5 worm cellular contexts compared by ENCODE assay signal in the genomic region with DNA sequence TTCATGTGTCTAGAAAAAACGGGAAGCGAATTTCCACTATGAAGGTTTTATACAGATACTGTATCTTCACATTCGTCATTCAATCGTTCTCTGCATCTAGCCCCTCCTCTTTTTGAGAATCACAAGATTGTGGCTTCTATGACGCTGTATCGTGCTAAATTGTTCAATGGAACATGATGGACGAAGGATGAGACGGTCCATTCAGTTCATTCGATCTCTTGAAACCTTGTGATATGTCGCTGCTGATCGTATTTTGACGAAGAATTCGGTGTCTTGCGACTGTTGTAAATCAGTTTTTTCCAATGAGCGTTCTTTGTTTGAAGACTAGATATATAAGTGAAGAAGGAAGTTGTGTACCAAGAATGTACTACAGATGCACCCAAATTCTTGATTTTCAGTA.
A peak's percentile ranks its signal among the peaks of the same experiment; 100 is the strongest.
TF ChIP-seq lines count a peak whose summit lies in the region.

No protein-coding gene starts in this region.

TF ChIP-seq in whole organism, L1 larva, 84 proteins besides CTCF, POLR2A, EP300 and RAD21 (continues in another document):
- TF ChIP-seq pqm-1 (tag; optimal IDR thresholded peaks at IDR 0.05; lab: Kevin White, UChicago) = no peak
- TF ChIP-seq nhr-84 (tag; optimal IDR thresholded peaks at IDR 0.05; lab: Kevin White, UChicago) = no peak
- no peak for TF ChIP-seq unc-62 (GFP tag; optimal IDR thresholded peaks at IDR 0.05; lab: Kevin White, UChicago)
- peak; percentile 36 for TF ChIP-seq irx-1 (tag; optimal IDR thresholded peaks at IDR 0.05; lab: Kevin White, UChicago)
- TF ChIP-seq grh-1 (GFP tag; IDR thresholded peaks at IDR 0.05; lab: Robert Waterston, UW) = no peak
- TF ChIP-seq nhr-47 (tag; optimal IDR thresholded peaks at IDR 0.05; lab: Kevin White, UChicago) = peak; percentile 51
- no peak for TF ChIP-seq fkh-8 (tag; optimal IDR thresholded peaks at IDR 0.05; lab: Kevin White, UChicago)
- TF ChIP-seq vab-15 (tag; optimal IDR thresholded peaks at IDR 0.05; lab: Kevin White, UChicago) = peak; percentile 28
- peak; percentile 10 for TF ChIP-seq nhr-77 (tag; optimal IDR thresholded peaks at IDR 0.05; lab: Kevin White, UChicago)
- TF ChIP-seq isw-1 (GFP tag; IDR thresholded peaks at IDR 0.05; lab: Robert Waterston, UW) = no peak
- no peak for TF ChIP-seq nhr-237 (tag; optimal IDR thresholded peaks at IDR 0.05; lab: Kevin White, UChicago)
- TF ChIP-seq lin-14 (GFP tag; optimal IDR thresholded peaks at IDR 0.05; lab: Kevin White, UChicago) = peak; percentile 74
- peak; percentile 93 for TF ChIP-seq nhr-20 (tag; optimal IDR thresholded peaks at IDR 0.05; lab: Kevin White, UChicago)
- TF ChIP-seq ceh-90 (tag; optimal IDR thresholded peaks at IDR 0.05; lab: Kevin White, UChicago) = no peak
- no peak for TF ChIP-seq aly-2 (tag; optimal IDR thresholded peaks at IDR 0.05; lab: Kevin White, UChicago)
- TF ChIP-seq ceh-82 (tag; optimal IDR thresholded peaks at IDR 0.05; lab: Kevin White, UChicago) = peak in 1 of 3 experiments; percentile 5
- TF ChIP-seq C34B4.2 (tag; optimal IDR thresholded peaks at IDR 0.05; lab: Kevin White, UChicago) = no peak
- TF ChIP-seq tlp-1 (tag; optimal IDR thresholded peaks at IDR 0.05; lab: Kevin White, UChicago) = no peak

TF ChIP-seq in whole organism, L2 larva, 48 proteins besides CTCF, POLR2A, EP300 and RAD21 (continues in another document):
- TF ChIP-seq nhr-6 (tag; optimal IDR thresholded peaks at IDR 0.05; lab: Kevin White, UChicago) = peak; percentile 63
- peak; percentile 63 for TF ChIP-seq egl-27 (tag; optimal IDR thresholded peaks at IDR 0.05; lab: Kevin White, UChicago)
- no peak for TF ChIP-seq ztf-4 (tag; optimal IDR thresholded peaks at IDR 0.05; lab: Kevin White, UChicago)
- no peak for TF ChIP-seq aly-2 (tag; optimal IDR thresholded peaks at IDR 0.05; lab: Kevin White, UChicago)
- peak in 1 of 2 experiments; percentile 22 for TF ChIP-seq lsy-2 (tag; optimal IDR thresholded peaks at IDR 0.05; lab: Kevin White, UChicago)
- TF ChIP-seq sma-3 (GFP tag; optimal IDR thresholded peaks at IDR 0.05; lab: Kevin White, UChicago) = peak; percentile 84
- no peak for TF ChIP-seq ZK546.5 (tag; optimal IDR thresholded peaks at IDR 0.05; lab: Kevin White, UChicago)
- TF ChIP-seq nhr-25 (tag; optimal IDR thresholded peaks at IDR 0.05; lab: Kevin White, UChicago) = peak; percentile 89
- peak; percentile 81 for TF ChIP-seq sma-9 (GFP tag; optimal IDR thresholded peaks at IDR 0.05; lab: Kevin White, UChicago)
- no peak for TF ChIP-seq sma-9 (tag; optimal IDR thresholded peaks at IDR 0.05; lab: Kevin White, UChicago)
- no peak for TF ChIP-seq fos-1 (tag; optimal IDR thresholded peaks at IDR 0.05; lab: Kevin White, UChicago)
- peak; percentile 79 for TF ChIP-seq nhr-129 (tag; optimal IDR thresholded peaks at IDR 0.05; lab: Kevin White, UChicago)
- no peak for TF ChIP-seq mab-5 (tag; optimal IDR thresholded peaks at IDR 0.05; lab: Kevin White, UChicago)
- TF ChIP-seq unc-39 (tag; optimal IDR thresholded peaks at IDR 0.05; lab: Kevin White, UChicago) = no peak
- TF ChIP-seq C34F6.9 (tag; optimal IDR thresholded peaks at IDR 0.05; lab: Kevin White, UChicago) = no peak
- TF ChIP-seq blmp-1 (tag; optimal IDR thresholded peaks at IDR 0.05; lab: Kevin White, UChicago; ENCODE audit: insufficient read depth) = peak; percentile 52
- no peak for TF ChIP-seq mbf-1 (tag; optimal IDR thresholded peaks at IDR 0.05; lab: Kevin White, UChicago)
- peak; percentile 15 for TF ChIP-seq gmeb-1 (tag; optimal IDR thresholded peaks at IDR 0.05; lab: Kevin White, UChicago)

TF ChIP-seq in whole organism, L3 larva, 47 proteins besides CTCF, POLR2A, EP300 and RAD21 (continues in another document):
- TF ChIP-seq snpc-4 (tag; optimal IDR thresholded peaks at IDR 0.05; lab: Kevin White, UChicago) (no peak), ZK546.5 (tag; optimal IDR thresholded peaks at IDR 0.05; lab: Kevin White, UChicago) (no peak), zag-1 (tag; optimal IDR thresholded peaks at IDR 0.05; lab: Kevin White, UChicago) (no peak), fkh-10 (GFP tag; optimal IDR thresholded peaks at IDR 0.05; lab: Kevin White, UChicago) (no peak), nhr-28 (tag; optimal IDR thresholded peaks at IDR 0.05; lab: Kevin White, UChicago) (no peak), unc-62 (GFP tag; optimal IDR thresholded peaks at IDR 0.05; lab: Kevin White, UChicago) (no peak), fkh-2 (tag; optimal IDR thresholded peaks at IDR 0.05; lab: Kevin White, UChicago) (no peak), nhr-76 (tag; optimal IDR thresholded peaks at IDR 0.05; lab: Kevin White, UChicago) (peak; percentile 30), ceh-28 (tag; optimal IDR thresholded peaks at IDR 0.05; lab: Kevin White, UChicago) (peak; percentile 27), nhr-67 (tag; optimal IDR thresholded peaks at IDR 0.05; lab: Kevin White, UChicago) (no peak), daf-12 (tag; optimal IDR thresholded peaks at IDR 0.05; lab: Kevin White, UChicago) (no peak), sea-2 (GFP tag; optimal IDR thresholded peaks at IDR 0.05; lab: Kevin White, UChicago) (no peak), eor-1 (tag; optimal IDR thresholded peaks at IDR 0.05; lab: Kevin White, UChicago) (no peak), aly-2 (tag; optimal IDR thresholded peaks at IDR 0.05; lab: Kevin White, UChicago) (no peak), jun-1 (tag; optimal IDR thresholded peaks at IDR 0.05; lab: Kevin White, UChicago) (peak; percentile 61), ceh-9 (tag; optimal IDR thresholded peaks at IDR 0.05; lab: Kevin White, UChicago) (no peak), nfya-1 (tag; optimal IDR thresholded peaks at IDR 0.05; lab: Kevin White, UChicago; ENCODE audit: insufficient read depth) (peak; percentile 21), nhr-77 (tag; optimal IDR thresholded peaks at IDR 0.05; lab: Kevin White, UChicago) (no peak), elt-3 (tag; optimal IDR thresholded peaks at IDR 0.05; lab: Kevin White, UChicago) (peak in 2 of 3 experiments; percentile 60 to 88)

TF ChIP-seq in whole organism, L4 larva, 104 proteins besides CTCF, POLR2A, EP300 and RAD21 (continues in another document):
- TF ChIP-seq mdt-29 (GFP tag; IDR thresholded peaks at IDR 0.05; lab: Robert Waterston, UW) (no peak), tag-97 (GFP tag; IDR thresholded peaks at IDR 0.05; lab: Robert Waterston, UW) (no peak), duxl-1 (tag; optimal IDR thresholded peaks at IDR 0.05; lab: Kevin White, UChicago; ENCODE audit: poor library complexity) (no peak), R02D3.7 (tag; optimal IDR thresholded peaks at IDR 0.05; lab: Kevin White, UChicago) (no peak), attf-4 (tag; optimal IDR thresholded peaks at IDR 0.05; lab: Kevin White, UChicago) (no peak), ceh-44 (GFP tag; IDR thresholded peaks at IDR 0.05; lab: Robert Waterston, UW) (no peak), nhr-102 (tag; optimal IDR thresholded peaks at IDR 0.05; lab: Kevin White, UChicago) (no peak), dmd-9 (GFP tag; IDR thresholded peaks at IDR 0.05; lab: Robert Waterston, UW) (no peak), T26A8.4 (GFP tag; IDR thresholded peaks at IDR 0.05; lab: Robert Waterston, UW) (no peak), lin-15B (tag; optimal IDR thresholded peaks at IDR 0.05; lab: Kevin White, UChicago) (no peak), snpc-4 (tag; optimal IDR thresholded peaks at IDR 0.05; lab: Kevin White, UChicago) (no peak), ZK546.5 (tag; optimal IDR thresholded peaks at IDR 0.05; lab: Kevin White, UChicago) (no peak), hmg-1.1 (GFP tag; IDR thresholded peaks at IDR 0.05; lab: Robert Waterston, UW) (no peak), nhr-41 (GFP tag; IDR thresholded peaks at IDR 0.05; lab: Robert Waterston, UW) (no peak), lin-39 (tag; optimal IDR thresholded peaks at IDR 0.05; lab: Kevin White, UChicago) (no peak), nhr-111 (GFP tag; optimal IDR thresholded peaks at IDR 0.05; lab: Kevin White, UChicago) (no peak), egl-43 (GFP tag; IDR thresholded peaks at IDR 0.05; lab: Robert Waterston, UW) (no peak), daf-16 (GFP tag; optimal IDR thresholded peaks at IDR 0.05; lab: Kevin White, UChicago) (no peak), daf-16 (tag; optimal IDR thresholded peaks at IDR 0.05; lab: Kevin White, UChicago) (no peak), ctbp-1 (GFP tag; IDR thresholded peaks at IDR 0.05; lab: Robert Waterston, UW) (no peak), Y48G9A.11 (GFP tag; IDR thresholded peaks at IDR 0.05; lab: Robert Waterston, UW) (no peak), nhr-76 (tag; optimal IDR thresholded peaks at IDR 0.05; lab: Kevin White, UChicago) (no peak)

TF ChIP-seq in whole organism, young adult, 124 proteins besides CTCF, POLR2A, EP300 and RAD21:
- TF ChIP-seq somi-1 (GFP tag; optimal IDR thresholded peaks at IDR 0.05; lab: Kevin White, UChicago) (peak; percentile 66), lin-40 (tag; optimal IDR thresholded peaks at IDR 0.05; lab: Kevin White, UChicago) (peak; percentile 5), F39B2.1 (GFP tag; IDR thresholded peaks at IDR 0.05; lab: Robert Waterston, UW) (no peak)
